Fruit fly (Drosophila melanogaster) whole organism, wandering third instar larva: Measurements from ENCODE around the gene AP-1sigma.

Experiments used
- Abd-B ChIP-seq: fragments of >200 bp; optimal IDR thresholded peaks from 2 replicates; lab custom pipeline; 2017; ENCODE audit warnings: missing biosample characterization, missing genetic modification characterization
- CG32264 ChIP-seq: fragments of 200-800 bp; sonication (Bioruptor generic); optimal IDR thresholded peaks from 2 replicates; lab custom pipeline; 2016; ENCODE audit warnings: missing biosample characterization, missing genetic modification characterization
- CG9705 ChIP-seq: fragments of 200-800 bp; sonication (Bioruptor generic); optimal IDR thresholded peaks from 2 replicates; lab custom pipeline; 2018; ENCODE audit warnings: missing biosample characterization, mild to moderate bottlenecking, missing genetic modification characterization
- CrebA ChIP-seq: fragments of 200-800 bp; sonication (Bioruptor generic); optimal IDR thresholded peaks from 2 replicates; lab custom pipeline; 2016; ENCODE audit warnings: missing biosample characterization, mild to moderate bottlenecking, missing genetic modification characterization, borderline replicate concordance
- Dfd ChIP-seq: fragments of >200 bp; optimal IDR thresholded peaks from 2 replicates; lab custom pipeline; 2017; ENCODE audit warnings: missing biosample characterization, missing genetic modification characterization
- Dif ChIP-seq: fragments of 200-275, 200-300 bp; sonication (Bioruptor generic); optimal IDR thresholded peaks from 2 replicates; lab custom pipeline; 2018; ENCODE audit warnings: missing biosample characterization, missing genetic modification characterization; ENCODE audit not compliant: partially characterized antibody
- GATAd ChIP-seq: sonication (Bioruptor generic); optimal IDR thresholded peaks from 2 replicates; lab custom pipeline; 2016; ENCODE audit warnings: missing biosample characterization, missing genetic modification characterization
- HLH106 ChIP-seq: fragments of 200-800 bp; optimal IDR thresholded peaks from 3 replicates; lab custom pipeline; 2019; ENCODE audit warnings: missing biosample characterization, mild to moderate bottlenecking, missing genetic modification characterization, moderate library complexity
- Hnf4 ChIP-seq: fragments of 200-800 bp; sonication (Bioruptor generic); optimal IDR thresholded peaks from 2 replicates; lab custom pipeline; 2016; ENCODE audit warnings: missing biosample characterization, mild to moderate bottlenecking, missing genetic modification characterization
- Hr78 ChIP-seq: fragments of >200 bp; optimal IDR thresholded peaks from 2 replicates; lab custom pipeline; 2017; ENCODE audit warnings: missing biosample characterization, missing genetic modification characterization
- Hr83 ChIP-seq: fragments of 200-300 bp; sonication (Bioruptor generic); optimal IDR thresholded peaks from 2 replicates; lab custom pipeline; 2016; ENCODE audit warnings: missing biosample characterization, mild to moderate bottlenecking, missing genetic modification characterization, moderate library complexity; ENCODE audit not compliant: poor library complexity, severe bottlenecking
- Jra ChIP-seq: sonication (Bioruptor generic); optimal IDR thresholded peaks from 2 replicates; lab custom pipeline; 2016; ENCODE audit warnings: missing biosample characterization, missing genetic modification characterization
- Mio ChIP-seq: sonication (Bioruptor generic); optimal IDR thresholded peaks from 2 replicates; lab custom pipeline; 2016; ENCODE audit warnings: missing biosample characterization, missing genetic modification characterization
- Myc ChIP-seq: fragments of >200 bp; optimal IDR thresholded peaks from 2 replicates; lab custom pipeline; 2017
- N ChIP-seq: fragments of >200 bp; optimal IDR thresholded peaks from 2 replicates; lab custom pipeline; 2018; ENCODE audit warnings: missing biosample characterization, missing external identifiers, missing genetic modification characterization
- OdsH ChIP-seq: fragments of 200-800 bp; sonication (Bioruptor generic); optimal IDR thresholded peaks from 2 replicates; lab custom pipeline; 2016; ENCODE audit warnings: missing biosample characterization, mild to moderate bottlenecking, missing genetic modification characterization
- Rel ChIP-seq, 2 experiments: fragments of 200-800 bp; sonication (Bioruptor generic) in 1 of 2; optimal IDR thresholded peaks; 2 replicates in 1 of 2; 3 replicates in 1 of 2; lab custom pipeline; 2016 to 2019; ENCODE audit warnings: mild to moderate bottlenecking in 2 of 2, missing biosample characterization in 2 of 2, missing genetic modification characterization in 2 of 2, moderate library complexity in 1 of 2
- Sp1 ChIP-seq: fragments of 200-800 bp; sonication (Bioruptor generic); optimal IDR thresholded peaks from 3 replicates; lab custom pipeline; 2019; ENCODE audit warnings: missing biosample characterization, mild to moderate bottlenecking, missing genetic modification characterization, moderate library complexity
- Vsx2 ChIP-seq: fragments of 200-300, 225-300 bp; sonication (Bioruptor generic); optimal IDR thresholded peaks from 2 replicates; lab custom pipeline; 2018; ENCODE audit warnings: missing biosample characterization, missing genetic modification characterization; ENCODE audit not compliant: partially characterized antibody
- br ChIP-seq: fragments of 200-800 bp; sonication (Bioruptor generic); optimal IDR thresholded peaks from 2 replicates; lab custom pipeline; 2016; ENCODE audit warnings: missing biosample characterization, missing genetic modification characterization
- brk ChIP-seq: fragments of 200-800 bp; sonication (Bioruptor generic); optimal IDR thresholded peaks from 2 replicates; lab custom pipeline; 2016; ENCODE audit warnings: missing biosample characterization, mild to moderate bottlenecking, missing genetic modification characterization
- dl ChIP-seq, 2 experiments: fragments of 175-275, 200-275 bp in 1 of 2; fragments of 200-275 bp in 1 of 2; sonication (Bioruptor generic); optimal IDR thresholded peaks; lab custom pipeline; 2018; ENCODE audit warnings: mild to moderate bottlenecking in 2 of 2, missing biosample characterization in 2 of 2, missing genetic modification characterization in 2 of 2, moderate library complexity in 2 of 2; ENCODE audit not compliant: partially characterized antibody in 2 of 2, insufficient read depth in 1 of 2
- dmrt93B ChIP-seq: fragments of 200-800 bp; sonication (Bioruptor generic); optimal IDR thresholded peaks from 2 replicates; lab custom pipeline; 2018; ENCODE audit warnings: missing biosample characterization, mild to moderate bottlenecking, missing genetic modification characterization
- dsf ChIP-seq: sonication (Bioruptor generic); optimal IDR thresholded peaks from 2 replicates; lab custom pipeline; 2016; ENCODE audit warnings: missing biosample characterization, missing genetic modification characterization, borderline replicate concordance
- ey ChIP-seq: fragments of 200-800 bp; sonication (Bioruptor generic); optimal IDR thresholded peaks from 2 replicates; lab custom pipeline; 2016; ENCODE audit warnings: missing biosample characterization, missing genetic modification characterization
- foxo ChIP-seq, 2 experiments: fragments of 200-800 bp; sonication (Bioruptor generic); optimal IDR thresholded peaks; 2 replicates in 1 of 2; 3 replicates in 1 of 2; lab custom pipeline; 2016 to 2017; ENCODE audit warnings: missing biosample characterization in 2 of 2, missing genetic modification characterization in 2 of 2
- fru ChIP-seq: fragments of 200-800 bp; sonication (Bioruptor generic); optimal IDR thresholded peaks from 3 replicates; lab custom pipeline; 2016; ENCODE audit warnings: missing biosample characterization, mild to moderate bottlenecking, missing genetic modification characterization
- h ChIP-seq: fragments of 200-800 bp; sonication (Bioruptor generic); optimal IDR thresholded peaks from 3 replicates; lab custom pipeline; 2016; ENCODE audit warnings: missing biosample characterization, mild to moderate bottlenecking, missing genetic modification characterization
- jim ChIP-seq: fragments of 175-275, 200-325 bp; sonication (Bioruptor generic); optimal IDR thresholded peaks from 2 replicates; lab custom pipeline; 2016; ENCODE audit warnings: missing biosample characterization, mild to moderate bottlenecking, missing genetic modification characterization
- lola ChIP-seq: fragments of >200 bp; optimal IDR thresholded peaks from 2 replicates; lab custom pipeline; 2017; ENCODE audit warnings: missing biosample characterization, missing genetic modification characterization
- pan ChIP-seq: fragments of >200 bp; optimal IDR thresholded peaks from 2 replicates; lab custom pipeline; 2017
- psq ChIP-seq: fragments of 200-800 bp; sonication (Bioruptor generic); optimal IDR thresholded peaks from 3 replicates; lab custom pipeline; 2017; ENCODE audit warnings: missing biosample characterization, mild to moderate bottlenecking, missing genetic modification characterization, moderate library complexity
- rgr ChIP-seq: fragments of 200-800 bp; sonication (Bioruptor generic); optimal IDR thresholded peaks from 3 replicates; lab custom pipeline; 2016; ENCODE audit warnings: missing biosample characterization, mild to moderate bottlenecking, missing genetic modification characterization
- sage ChIP-seq: fragments of 200-800 bp; sonication (Bioruptor generic); optimal IDR thresholded peaks from 2 replicates; lab custom pipeline; 2016; ENCODE audit warnings: missing biosample characterization, mild to moderate bottlenecking, missing genetic modification characterization
- sv ChIP-seq: fragments of 200-800 bp; sonication (Bioruptor generic); optimal IDR thresholded peaks from 3 replicates; lab custom pipeline; 2016; ENCODE audit warnings: missing biosample characterization, missing genetic modification characterization
- tai ChIP-seq: sonication (Bioruptor generic); optimal IDR thresholded peaks from 2 replicates; lab custom pipeline; 2016; ENCODE audit warnings: missing biosample characterization, missing genetic modification characterization
- usp ChIP-seq: fragments of >200 bp; optimal IDR thresholded peaks from 2 replicates; lab custom pipeline; 2017; ENCODE audit warnings: missing biosample characterization, missing genetic modification characterization
- woc ChIP-seq: sonication (Bioruptor generic); optimal IDR thresholded peaks from 2 replicates; lab custom pipeline; 2016; ENCODE audit warnings: missing biosample characterization, mild to moderate bottlenecking, missing genetic modification characterization

The AP-1sigma gene

DNA sequence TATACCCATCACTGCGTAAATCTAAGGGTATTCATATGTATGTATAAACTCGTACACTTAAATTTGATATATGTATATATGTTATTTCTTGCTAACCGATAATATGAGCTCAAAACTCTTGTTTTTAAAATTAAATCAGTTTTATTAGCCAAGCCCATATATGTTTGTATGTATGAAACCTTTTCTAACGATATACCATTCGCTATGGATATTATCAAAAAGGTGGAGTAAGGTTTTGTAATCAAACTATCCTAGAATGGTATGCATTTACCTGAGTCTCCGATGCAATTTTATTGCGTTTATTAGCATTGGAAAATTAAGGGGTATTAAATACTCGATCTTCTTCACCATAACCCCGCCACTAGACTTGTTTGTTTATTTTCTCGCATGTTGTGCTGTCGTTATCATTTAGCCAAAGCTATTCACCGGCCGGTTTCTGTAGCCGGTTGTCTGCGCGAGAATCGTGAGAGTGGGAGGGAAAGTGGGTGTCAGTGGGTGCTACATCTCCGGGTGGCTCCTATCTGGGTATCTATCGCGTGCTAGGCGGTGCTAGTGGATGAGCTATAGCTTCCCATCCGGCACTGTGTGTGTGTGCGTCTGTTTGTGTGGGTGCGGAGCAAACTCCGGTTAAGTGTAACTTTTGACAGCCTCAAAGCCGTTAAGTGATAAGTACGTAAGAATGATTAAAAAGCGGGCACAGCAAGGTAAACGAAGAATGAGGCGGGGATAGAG lies 49.5 kb downstream of the AP-1sigma start:
- TF ChIP-seq CG32264 (GFP tag; lab: Kevin White, UChicago) = no peak
- peak in 1 of 2 experiments; percentile 35 for TF ChIP-seq foxo (GFP tag; optimal IDR thresholded peaks at IDR 0.05; lab: Kevin White, UChicago)
- TF ChIP-seq, all 38 proteins: peak for 1

DNA sequence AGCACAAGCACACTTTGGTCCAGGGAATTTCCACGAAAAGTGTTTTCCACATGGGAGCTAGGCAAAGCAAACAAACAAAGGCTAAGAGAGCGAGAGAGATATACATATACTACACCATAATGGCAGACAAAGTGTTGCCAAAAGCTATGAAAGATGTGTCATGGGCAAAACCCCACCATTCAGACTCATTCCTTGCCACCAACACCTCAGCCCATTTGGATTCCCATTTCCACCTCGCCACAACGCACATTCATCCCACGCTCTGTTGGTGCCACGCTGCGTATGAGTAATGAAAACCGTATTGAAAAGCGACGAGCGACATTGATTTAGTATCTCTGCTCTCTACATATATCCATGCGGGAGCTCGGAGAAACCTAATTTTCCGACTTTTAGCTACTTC lies 50.4 kb downstream of the AP-1sigma start:
- TF ChIP-seq Myc (lab: Kevin White, UChicago) (no peak), tai (GFP tag; lab: Kevin White, UChicago) (no peak), dl (GFP tag; optimal IDR thresholded peaks at IDR 0.05; lab: Kevin White, UChicago; ENCODE audit: insufficient read depth in 1 of 2, partially characterized antibody in 2 of 2) (no peak), Hr83 (no peak), N (no peak), woc (GFP tag; lab: Kevin White, UChicago) (no peak), jim (no peak), fru (GFP tag; lab: Kevin White, UChicago) (no peak), Dfd (GFP tag; lab: Kevin White, UChicago) (no peak), CG32264 (GFP tag; lab: Kevin White, UChicago) (no peak), Hnf4 (GFP tag; lab: Kevin White, UChicago) (no peak), Jra (no peak), psq (GFP tag; lab: Kevin White, UChicago) (no peak), CG9705 (GFP tag; lab: Kevin White, UChicago) (no peak), sv (GFP tag; lab: Kevin White, UChicago) (no peak), pan (lab: Kevin White, UChicago) (no peak), foxo (GFP tag; optimal IDR thresholded peaks at IDR 0.05; lab: Kevin White, UChicago) (no peak), rgr (no peak), HLH106 (tag; lab: Kevin White, UChicago) (no peak)

DNA sequence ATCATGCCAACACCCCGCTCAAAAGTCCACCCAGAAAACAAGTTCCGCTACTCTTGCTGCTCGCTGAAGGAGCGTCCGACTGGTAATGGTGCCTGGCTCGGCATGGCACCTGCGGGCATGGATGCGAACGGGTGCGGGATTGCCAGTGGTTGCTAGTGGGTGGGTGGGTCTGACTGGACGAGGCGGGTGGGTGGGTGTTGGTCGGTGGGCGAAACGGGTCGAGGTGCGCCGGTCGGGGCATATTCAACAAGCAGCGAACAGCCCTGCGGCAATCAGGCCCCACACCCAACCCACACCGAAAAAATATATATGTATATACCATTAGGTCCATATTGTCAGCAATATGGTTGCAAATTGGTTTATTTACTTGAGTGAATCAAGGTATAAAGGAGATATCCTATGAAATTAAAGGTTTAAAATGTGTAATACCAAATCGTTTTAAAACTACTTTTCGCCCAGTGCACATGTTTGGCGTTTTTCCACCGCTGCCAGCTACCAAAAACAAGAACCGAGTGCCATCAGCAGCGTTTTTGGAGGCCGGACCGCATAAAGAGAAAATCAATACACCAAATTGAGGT lies 52.3 kb downstream of the AP-1sigma start:
- TF ChIP-seq brk (GFP tag; lab: Kevin White, UChicago) (no peak), CG32264 (GFP tag; lab: Kevin White, UChicago) (no peak), CG9705 (GFP tag; lab: Kevin White, UChicago) (no peak), HLH106 (tag; lab: Kevin White, UChicago) (peak; percentile 33), CrebA (no peak), Myc (lab: Kevin White, UChicago) (no peak), Dif (GFP tag; lab: Kevin White, UChicago) (no peak), Mio (GFP tag; lab: Kevin White, UChicago) (no peak), Sp1 (GFP tag; lab: Kevin White, UChicago) (peak; percentile 16), pan (lab: Kevin White, UChicago) (no peak), fru (GFP tag; lab: Kevin White, UChicago) (peak; percentile 21), dsf (no peak), sage (GFP tag; lab: Kevin White, UChicago) (no peak), Hr78 (GFP tag; lab: Kevin White, UChicago) (no peak), GATAd (no peak), foxo (GFP tag; optimal IDR thresholded peaks at IDR 0.05; lab: Kevin White, UChicago) (peak in 1 of 2 experiments; percentile 37), h (GFP tag; lab: Kevin White, UChicago) (peak; percentile 49), dl (GFP tag; optimal IDR thresholded peaks at IDR 0.05; lab: Kevin White, UChicago; ENCODE audit: insufficient read depth in 1 of 2, partially characterized antibody in 2 of 2) (no peak), N (no peak), tai (GFP tag; lab: Kevin White, UChicago) (no peak), Abd-B (no peak), woc (GFP tag; lab: Kevin White, UChicago) (no peak), sv (GFP tag; lab: Kevin White, UChicago) (no peak), br (GFP tag; lab: Kevin White, UChicago) (peak; percentile 5), dmrt93B (no peak), Jra (no peak), psq (GFP tag; lab: Kevin White, UChicago) (peak; percentile 2), Rel (GFP tag; optimal IDR thresholded peaks at IDR 0.05; lab: Kevin White, UChicago) (no peak), Rel (tag; optimal IDR thresholded peaks at IDR 0.05; lab: Kevin White, UChicago) (no peak), Hr83 (no peak), Vsx2 (GFP tag; lab: Kevin White, UChicago) (no peak), ey (GFP tag; lab: Kevin White, UChicago) (no peak), jim (no peak), rgr (peak; percentile 32), lola (GFP tag; lab: Kevin White, UChicago) (no peak), Hnf4 (GFP tag; lab: Kevin White, UChicago) (no peak), OdsH (GFP tag; lab: Kevin White, UChicago) (peak; percentile 27), usp (no peak), Dfd (GFP tag; lab: Kevin White, UChicago) (no peak)
